Worm (Caenorhabditis elegans): ENCODE data around the gene his-64.
A peak's percentile ranks its signal among the peaks of the same experiment; 100 is the strongest.

The his-64 gene

DNA sequence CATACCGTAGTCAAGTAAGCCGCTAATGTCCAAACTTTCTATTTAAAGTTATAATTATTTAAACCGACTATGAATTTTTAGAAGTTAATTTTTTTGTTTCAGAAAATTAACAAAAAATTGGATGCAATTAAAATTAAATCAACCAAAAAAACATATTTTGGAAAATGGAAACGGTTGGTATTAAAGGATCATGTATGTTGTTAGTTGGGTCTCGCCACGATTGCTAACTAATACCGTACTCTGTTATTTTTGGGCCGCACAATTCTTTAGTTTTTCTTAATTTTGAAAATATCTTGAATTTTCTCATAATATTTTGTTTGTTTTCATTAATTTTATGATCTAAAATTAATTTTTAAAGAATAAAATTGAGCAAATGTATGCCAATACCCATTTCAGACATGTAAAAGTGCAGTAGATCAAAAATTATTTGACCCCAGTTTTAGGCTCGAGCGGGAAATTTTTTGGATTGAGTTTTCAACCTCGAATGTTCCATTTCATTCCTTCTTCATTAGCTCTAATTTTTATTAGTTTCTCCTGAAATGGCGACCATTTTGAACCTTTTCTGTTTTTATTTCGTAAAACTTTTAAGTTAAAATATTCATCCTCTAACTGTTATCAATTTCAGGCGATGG, 34.4 kb upstream of the his-64 start, which contains the start of gene cbd-1:
Gene cbd-1, plus strand, starts transcription at position 626 of the 632 bp plus-strand sequence.
- no peak for TF ChIP-seq set-16 (GFP tag; IDR thresholded peaks at IDR 0.05)
- TF ChIP-seq zip-11 (GFP tag; IDR thresholded peaks at IDR 0.05) = no peak
- TF ChIP-seq F26F4.8 (GFP tag; conservative IDR thresholded peaks at IDR 0.05) = no peak
- no peak for TF ChIP-seq jun-1 (tag; optimal IDR thresholded peaks at IDR 0.05)
- TF ChIP-seq lin-38 (GFP tag; IDR thresholded peaks at IDR 0.05) = peak; percentile 19; the same call in 1 of the 2 replicates
- no peak for TF ChIP-seq tra-1 (GFP tag; IDR thresholded peaks at IDR 0.05)
- no peak for TF ChIP-seq F49E8.2 (tag; optimal IDR thresholded peaks at IDR 0.05; ENCODE audit: borderline replicate concordance)
- no peak for TF ChIP-seq ztf-11 (tag; optimal IDR thresholded peaks at IDR 0.05)

DNA sequence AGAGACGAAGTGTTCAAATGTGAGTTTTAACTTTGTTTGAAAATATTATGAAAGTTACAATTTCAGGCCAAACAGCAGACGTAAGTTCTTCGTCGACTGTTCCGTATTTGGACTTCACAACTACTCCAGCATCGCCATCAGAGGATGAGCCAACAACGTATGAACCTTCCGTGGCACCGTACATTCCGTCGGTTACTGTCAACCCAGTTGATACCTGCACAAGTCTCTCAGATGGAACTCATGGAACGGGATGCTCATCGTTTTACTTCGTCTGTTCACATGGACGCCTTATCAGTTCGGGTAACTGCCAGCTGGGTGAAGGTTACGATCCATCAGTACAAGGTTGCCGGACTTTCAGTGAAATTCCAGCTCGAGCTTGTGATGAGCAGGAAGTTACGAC, 31.2 kb upstream of the his-64 start:
- TF ChIP-seq duxl-1 (tag; optimal IDR thresholded peaks at IDR 0.05; ENCODE audit: poor library complexity) (no peak), aha-1 (tag) (peak; percentile 93)

DNA sequence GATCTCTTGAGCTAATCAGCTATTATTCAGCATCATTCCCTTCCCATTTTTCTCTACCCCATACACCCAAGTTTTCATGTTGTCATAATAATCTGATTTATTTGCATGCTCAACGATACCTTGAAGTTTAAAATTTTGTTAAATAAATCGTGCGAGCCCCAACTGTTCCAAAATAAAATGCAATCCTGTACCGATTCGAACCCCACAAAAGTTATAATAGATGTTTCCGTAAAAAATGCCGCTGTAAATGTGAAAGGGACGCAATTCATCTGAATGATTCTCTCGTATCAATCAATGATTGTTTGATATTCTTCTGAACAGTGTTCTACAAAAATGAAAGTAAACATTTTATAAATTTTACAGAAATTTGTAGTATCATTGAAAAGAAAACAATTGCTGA, 29.5 kb upstream of the his-64 start:
- TF ChIP-seq ZK546.5 (tag; optimal IDR thresholded peaks at IDR 0.05) (no peak), snpc-1.2 (GFP tag; IDR thresholded peaks at IDR 0.05) (peak; percentile 71; the same call in 1 of the 2 replicates), mdl-1 (tag; optimal IDR thresholded peaks at IDR 0.05) (no peak), lin-38 (GFP tag; IDR thresholded peaks at IDR 0.05) (peak; percentile 59), T26A8.4 (GFP tag; IDR thresholded peaks at IDR 0.05) (no peak), daf-19 (GFP tag; conservative IDR thresholded peaks at IDR 0.05) (0 out of 2 replicates have a peak, but pooled peaks have one; percentile 12), madf-9 (GFP tag; conservative IDR thresholded peaks at IDR 0.05) (no peak), nhr-102 (tag; optimal IDR thresholded peaks at IDR 0.05) (no peak), madf-5 (GFP tag; IDR thresholded peaks at IDR 0.05) (0 out of 4 replicates have a peak, but pooled peaks of 1 of the 2 experiments have one; percentile 23), ceh-82 (tag; optimal IDR thresholded peaks at IDR 0.05) (no peak), unc-130 (GFP tag; optimal IDR thresholded peaks at IDR 0.05) (peak; percentile 45), F49E8.2 (tag; optimal IDR thresholded peaks at IDR 0.05; ENCODE audit: borderline replicate concordance) (peak; percentile 84), dmd-6 (GFP tag; IDR thresholded peaks at IDR 0.05) (no peak), lin-39 (tag; optimal IDR thresholded peaks at IDR 0.05) (no peak), ctbp-1 (GFP tag; IDR thresholded peaks at IDR 0.05) (0 out of 2 replicates have a peak, but pooled peaks have one; percentile 36), Y48G9A.11 (GFP tag; IDR thresholded peaks at IDR 0.05) (0 out of 2 replicates have a peak, but pooled peaks have one; percentile 27), lin-15B (tag; optimal IDR thresholded peaks at IDR 0.05) (no peak), lin-1 (GFP tag; IDR thresholded peaks at IDR 0.05) (no peak), jun-1 (tag; optimal IDR thresholded peaks at IDR 0.05) (no peak)

DNA sequence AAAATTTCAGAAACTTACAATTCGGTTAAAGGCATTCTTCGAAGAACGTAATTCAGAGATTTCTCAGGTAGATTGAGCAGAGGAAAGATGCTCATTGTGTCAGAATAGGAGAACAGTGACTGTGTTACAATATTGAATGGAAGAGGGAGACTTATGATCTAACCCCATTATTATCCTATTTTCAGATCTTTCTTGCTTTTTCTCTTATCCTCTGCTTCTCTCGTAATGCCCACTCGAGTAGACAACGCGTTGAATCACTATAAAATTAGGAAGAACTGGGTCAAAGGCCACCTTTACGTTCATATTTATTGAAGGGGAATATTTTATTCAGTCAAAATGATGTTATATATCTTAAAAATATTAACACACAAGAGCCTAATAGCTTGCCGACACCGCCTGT, 27.7 kb upstream of the his-64 start, which contains the start of gene fbxb-76:
Gene fbxb-76, minus strand, starts transcription at position 101 of the 400 bp plus-strand sequence.
- TF ChIP-seq gei-8 (GFP tag; optimal IDR thresholded peaks at IDR 0.05) = no peak
- no peak for TF ChIP-seq Y75B8A.6 (GFP tag; IDR thresholded peaks at IDR 0.05)
- TF ChIP-seq vab-7 (GFP tag; IDR thresholded peaks at IDR 0.05) = no peak
- TF ChIP-seq rbr-2 (tag; optimal IDR thresholded peaks at IDR 0.05) = no peak
- TF ChIP-seq ztf-7 (tag; optimal IDR thresholded peaks at IDR 0.05) = no peak
- TF ChIP-seq mxl-3 (GFP tag; optimal IDR thresholded peaks at IDR 0.05) = no peak
- no peak for TF ChIP-seq fkh-10 (GFP tag; optimal IDR thresholded peaks at IDR 0.05)
- TF ChIP-seq lsy-2 (tag; optimal IDR thresholded peaks at IDR 0.05) = no peak
- TF ChIP-seq Y5F2A.4 (GFP tag; optimal IDR thresholded peaks at IDR 0.05) = no peak
- TF ChIP-seq lin-1 (GFP tag; IDR thresholded peaks at IDR 0.05) = no peak

Data from whole organism, L4 larva.